Worm (Caenorhabditis elegans): ENCODE data around the gene ZC376.8.
A peak's percentile ranks its signal among the peaks of the same experiment; 100 is the strongest.

ZC376.8 gene

DNA sequence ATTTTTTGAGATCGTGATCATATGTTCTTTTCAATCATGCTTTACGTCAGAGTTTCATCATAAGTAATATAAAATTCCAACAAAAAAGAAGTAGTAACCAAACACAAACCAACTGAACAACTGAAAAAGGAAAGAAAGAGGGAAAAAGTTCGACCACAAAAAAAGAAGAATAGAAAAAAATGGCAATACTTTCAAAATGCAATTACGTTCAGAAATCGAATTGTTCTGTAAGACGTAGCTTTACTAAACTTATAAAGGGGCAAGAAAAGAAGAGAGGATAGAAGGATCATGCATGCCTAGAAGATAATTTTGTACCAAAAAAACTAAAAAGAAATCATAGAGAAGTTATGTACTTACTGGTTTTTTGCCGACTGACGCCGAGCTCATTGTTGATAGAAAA lies 39.3 kb upstream of the ZC376.8 start:
- TF ChIP-seq ceh-91 (GFP tag; IDR thresholded peaks at IDR 0.05) (no peak), cebp-1 (GFP tag; IDR thresholded peaks at IDR 0.05) (no peak), cebp-1 (tag; optimal IDR thresholded peaks at IDR 0.05) (peak; percentile 47)

DNA sequence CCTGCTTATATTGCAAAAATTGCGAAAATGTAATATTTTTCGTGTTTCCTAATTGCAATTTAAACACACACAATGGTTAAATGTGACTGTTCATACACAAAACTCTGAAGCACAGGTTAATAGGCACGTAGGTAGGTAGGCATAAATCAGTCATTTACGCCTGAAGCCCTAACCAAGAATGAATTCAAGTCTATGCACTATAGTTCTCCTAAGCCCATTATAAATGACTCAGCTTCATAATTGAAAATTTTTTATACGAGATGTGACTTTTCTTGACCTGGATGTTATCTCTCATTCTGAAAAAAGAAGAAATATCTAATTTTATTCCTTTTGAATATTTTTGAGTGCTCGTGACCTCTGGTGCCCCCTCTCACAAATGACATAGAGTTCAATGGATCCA lies 38.2 kb upstream of the ZC376.8 start:
- TF ChIP-seq xnd-1 (tag; optimal IDR thresholded peaks at IDR 0.05) (no peak), repo-1 (tag; optimal IDR thresholded peaks at IDR 0.05) (no peak), lsl-1 (GFP tag; optimal IDR thresholded peaks at IDR 0.05) (no peak), sdz-38 (tag; optimal IDR thresholded peaks at IDR 0.05) (no peak), madf-6 (GFP tag; IDR thresholded peaks at IDR 0.05) (no peak), tlf-1 (GFP tag; optimal IDR thresholded peaks at IDR 0.05) (no peak), dpl-1 (GFP tag; optimal IDR thresholded peaks at IDR 0.05) (no peak), rec-8 (tag; optimal IDR thresholded peaks at IDR 0.05) (no peak), ceh-91 (GFP tag; IDR thresholded peaks at IDR 0.05) (no peak), hsf-1 (GFP tag; IDR thresholded peaks at IDR 0.05) (no peak), F22D6.2 (tag; optimal IDR thresholded peaks at IDR 0.05) (no peak), madf-3 (GFP tag; IDR thresholded peaks at IDR 0.05) (no peak), nfya-1 (tag; optimal IDR thresholded peaks at IDR 0.05; ENCODE audit: borderline replicate concordance, insufficient read depth) (no peak)

DNA sequence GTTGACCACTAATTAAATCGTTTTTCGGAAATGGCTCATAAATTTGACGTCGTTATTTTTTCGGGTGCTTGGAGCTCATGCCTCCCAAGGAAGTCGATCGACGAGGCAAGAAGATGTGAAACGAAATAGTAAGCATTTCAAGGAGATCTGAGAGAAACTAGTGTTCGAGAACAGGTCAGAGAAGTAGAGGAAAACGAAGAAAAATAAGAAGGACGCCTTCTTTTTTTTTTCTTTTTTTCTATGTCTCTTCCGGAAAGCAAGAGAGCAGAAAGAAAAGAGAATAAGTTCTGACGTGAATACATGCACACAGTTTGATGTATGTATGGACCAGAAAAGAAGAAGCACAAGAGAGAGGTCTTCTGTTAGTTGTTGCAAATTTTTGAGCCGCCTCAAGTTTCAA lies 36.4 kb upstream of the ZC376.8 start:
- TF ChIP-seq hmg-1.2 (GFP tag; IDR thresholded peaks at IDR 0.05) (peak; percentile 38; the same call in 1 of the 2 replicates), attf-3 (GFP tag; conservative IDR thresholded peaks at IDR 0.05) (no peak), lin-40 (tag; optimal IDR thresholded peaks at IDR 0.05) (peak; percentile 13)

DNA sequence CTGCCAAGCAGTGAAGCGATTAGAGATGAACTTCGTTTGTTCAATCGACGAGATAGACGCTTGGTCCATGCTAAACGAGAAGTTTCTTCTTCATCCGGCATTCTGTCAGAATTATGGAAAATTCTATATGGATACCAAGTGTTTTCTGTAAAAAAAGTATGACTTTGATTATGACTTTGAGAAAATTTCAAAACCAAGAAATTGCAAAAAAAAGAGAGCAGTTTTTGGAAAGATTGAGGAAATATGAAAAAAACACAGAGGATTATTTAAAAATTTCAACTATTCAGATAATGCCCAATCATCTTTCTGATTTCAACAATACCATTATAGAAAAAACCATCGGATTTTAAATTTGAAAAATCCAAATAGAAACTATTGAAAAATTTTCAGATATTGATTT lies 34.8 kb upstream of the ZC376.8 start, which contains the start of gene par-1:
Gene par-1 (minus strand): TSS at position 101 of the 400 bp plus-strand sequence.
- TF ChIP-seq nhr-27 (tag; optimal IDR thresholded peaks at IDR 0.05) (no peak), C17E4.6 (GFP tag; IDR thresholded peaks at IDR 0.05) (no peak), ztf-6 (GFP tag; IDR thresholded peaks at IDR 0.05) (no peak), B0261.1 (tag; optimal IDR thresholded peaks at IDR 0.05) (no peak), xnd-1 (tag; optimal IDR thresholded peaks at IDR 0.05) (no peak), ets-4 (GFP tag; optimal IDR thresholded peaks at IDR 0.05) (no peak), tbx-9 (tag; optimal IDR thresholded peaks at IDR 0.05; ENCODE audit: borderline replicate concordance) (no peak), F52B5.7 (tag; optimal IDR thresholded peaks at IDR 0.05) (no peak), atf-7 (tag; optimal IDR thresholded peaks at IDR 0.05) (no peak), efl-1 (GFP tag; optimal IDR thresholded peaks at IDR 0.05) (no peak), him-1 (tag; optimal IDR thresholded peaks at IDR 0.05) (no peak), dpff-1 (tag; optimal IDR thresholded peaks at IDR 0.05) (no peak), snpc-1.1 (tag; optimal IDR thresholded peaks at IDR 0.05; ENCODE audit: insufficient read depth) (no peak), F33H1.4 (GFP tag; IDR thresholded peaks at IDR 0.05) (no peak), ztf-22 (GFP tag; optimal IDR thresholded peaks at IDR 0.05) (no peak), hmg-20 (GFP tag; IDR thresholded peaks at IDR 0.05) (no peak), unc-130 (GFP tag; optimal IDR thresholded peaks at IDR 0.05) (no peak), bed-2 (GFP tag; IDR thresholded peaks at IDR 0.05) (no peak), ceh-58 (GFP tag; IDR thresholded peaks at IDR 0.05) (no peak)

Data from whole organism, young adult.